Worm (Caenorhabditis elegans): Measurements from ENCODE around the gene T10H4.13.

- no peak for TF ChIP-seq sem-4 (tag; optimal IDR thresholded peaks at IDR 0.05)
- TF ChIP-seq elt-1 (tag; optimal IDR thresholded peaks at IDR 0.05): no peak
- no peak for TF ChIP-seq nhr-12 (tag; optimal IDR thresholded peaks at IDR 0.05)
- no peak for TF ChIP-seq fos-1 (tag; optimal IDR thresholded peaks at IDR 0.05)
- no peak for TF ChIP-seq blmp-1 (tag; optimal IDR thresholded peaks at IDR 0.05; ENCODE audit: insufficient read depth)
- no peak for TF ChIP-seq nhr-77 (tag; optimal IDR thresholded peaks at IDR 0.05)
- no peak for TF ChIP-seq zag-1 (tag; optimal IDR thresholded peaks at IDR 0.05)
- TF ChIP-seq ceh-82 (tag; optimal IDR thresholded peaks at IDR 0.05): no peak
- TF ChIP-seq ztf-11 (tag; optimal IDR thresholded peaks at IDR 0.05): no peak
- TF ChIP-seq F13H6.1 (tag; optimal IDR thresholded peaks at IDR 0.05): no peak
- no peak for TF ChIP-seq nhr-10 (tag; optimal IDR thresholded peaks at IDR 0.05)
These were observed 7.4 kb downstream of the T10H4.13 start, which contains the start of gene M01B2.8 for ce11 chrV:15259904-15260303.
